Fruit fly (Drosophila melanogaster) whole organism, wandering third instar larva: ENCODE results near the gene CG15891.
A peak's percentile ranks its signal among the peaks of the same experiment; 100 is the strongest.

Experiments
- Abd-B ChIP-seq: fragments of >200 bp; optimal IDR thresholded peaks from 2 replicates; lab custom pipeline; 2017; ENCODE audit warnings: missing biosample characterization, missing genetic modification characterization
- CG32264 ChIP-seq: fragments of 200-800 bp; sonication (Bioruptor generic); optimal IDR thresholded peaks from 2 replicates; lab custom pipeline; 2016; ENCODE audit warnings: missing biosample characterization, missing genetic modification characterization
- CG9705 ChIP-seq: fragments of 200-800 bp; sonication (Bioruptor generic); optimal IDR thresholded peaks from 2 replicates; lab custom pipeline; 2018; ENCODE audit warnings: missing biosample characterization, mild to moderate bottlenecking, missing genetic modification characterization
- CrebA ChIP-seq: fragments of 200-800 bp; sonication (Bioruptor generic); optimal IDR thresholded peaks from 2 replicates; lab custom pipeline; 2016; ENCODE audit warnings: missing biosample characterization, mild to moderate bottlenecking, missing genetic modification characterization, borderline replicate concordance
- Dfd ChIP-seq: fragments of >200 bp; optimal IDR thresholded peaks from 2 replicates; lab custom pipeline; 2017; ENCODE audit warnings: missing biosample characterization, missing genetic modification characterization
- Dif ChIP-seq: fragments of 200-275, 200-300 bp; sonication (Bioruptor generic); optimal IDR thresholded peaks from 2 replicates; lab custom pipeline; 2018; ENCODE audit warnings: missing biosample characterization, missing genetic modification characterization; ENCODE audit not compliant: partially characterized antibody
- GATAd ChIP-seq: sonication (Bioruptor generic); optimal IDR thresholded peaks from 2 replicates; lab custom pipeline; 2016; ENCODE audit warnings: missing biosample characterization, missing genetic modification characterization
- HLH106 ChIP-seq: fragments of 200-800 bp; optimal IDR thresholded peaks from 3 replicates; lab custom pipeline; 2019; ENCODE audit warnings: missing biosample characterization, mild to moderate bottlenecking, missing genetic modification characterization, moderate library complexity
- Hnf4 ChIP-seq: fragments of 200-800 bp; sonication (Bioruptor generic); optimal IDR thresholded peaks from 2 replicates; lab custom pipeline; 2016; ENCODE audit warnings: missing biosample characterization, mild to moderate bottlenecking, missing genetic modification characterization
- Hr78 ChIP-seq: fragments of >200 bp; optimal IDR thresholded peaks from 2 replicates; lab custom pipeline; 2017; ENCODE audit warnings: missing biosample characterization, missing genetic modification characterization
- Hr83 ChIP-seq: fragments of 200-300 bp; sonication (Bioruptor generic); optimal IDR thresholded peaks from 2 replicates; lab custom pipeline; 2016; ENCODE audit warnings: missing biosample characterization, mild to moderate bottlenecking, missing genetic modification characterization, moderate library complexity; ENCODE audit not compliant: poor library complexity, severe bottlenecking
- Jra ChIP-seq: sonication (Bioruptor generic); optimal IDR thresholded peaks from 2 replicates; lab custom pipeline; 2016; ENCODE audit warnings: missing biosample characterization, missing genetic modification characterization
- Mio ChIP-seq: sonication (Bioruptor generic); optimal IDR thresholded peaks from 2 replicates; lab custom pipeline; 2016; ENCODE audit warnings: missing biosample characterization, missing genetic modification characterization
- Myc ChIP-seq: fragments of >200 bp; optimal IDR thresholded peaks from 2 replicates; lab custom pipeline; 2017
- N ChIP-seq: fragments of >200 bp; optimal IDR thresholded peaks from 2 replicates; lab custom pipeline; 2018; ENCODE audit warnings: missing biosample characterization, missing external identifiers, missing genetic modification characterization
- OdsH ChIP-seq: fragments of 200-800 bp; sonication (Bioruptor generic); optimal IDR thresholded peaks from 2 replicates; lab custom pipeline; 2016; ENCODE audit warnings: missing biosample characterization, mild to moderate bottlenecking, missing genetic modification characterization
- Rel ChIP-seq, 2 experiments: fragments of 200-800 bp; sonication (Bioruptor generic) in 1 of 2; optimal IDR thresholded peaks; 2 replicates in 1 of 2; 3 replicates in 1 of 2; lab custom pipeline; 2016 to 2019; ENCODE audit warnings: mild to moderate bottlenecking in 2 of 2, missing biosample characterization in 2 of 2, missing genetic modification characterization in 2 of 2, moderate library complexity in 1 of 2
- Sp1 ChIP-seq: fragments of 200-800 bp; sonication (Bioruptor generic); optimal IDR thresholded peaks from 3 replicates; lab custom pipeline; 2019; ENCODE audit warnings: missing biosample characterization, mild to moderate bottlenecking, missing genetic modification characterization, moderate library complexity
- Vsx2 ChIP-seq: fragments of 200-300, 225-300 bp; sonication (Bioruptor generic); optimal IDR thresholded peaks from 2 replicates; lab custom pipeline; 2018; ENCODE audit warnings: missing biosample characterization, missing genetic modification characterization; ENCODE audit not compliant: partially characterized antibody
- br ChIP-seq: fragments of 200-800 bp; sonication (Bioruptor generic); optimal IDR thresholded peaks from 2 replicates; lab custom pipeline; 2016; ENCODE audit warnings: missing biosample characterization, missing genetic modification characterization
- brk ChIP-seq: fragments of 200-800 bp; sonication (Bioruptor generic); optimal IDR thresholded peaks from 2 replicates; lab custom pipeline; 2016; ENCODE audit warnings: missing biosample characterization, mild to moderate bottlenecking, missing genetic modification characterization
- dl ChIP-seq, 2 experiments: fragments of 175-275, 200-275 bp in 1 of 2; fragments of 200-275 bp in 1 of 2; sonication (Bioruptor generic); optimal IDR thresholded peaks; lab custom pipeline; 2018; ENCODE audit warnings: mild to moderate bottlenecking in 2 of 2, missing biosample characterization in 2 of 2, missing genetic modification characterization in 2 of 2, moderate library complexity in 2 of 2; ENCODE audit not compliant: partially characterized antibody in 2 of 2, insufficient read depth in 1 of 2
- dmrt93B ChIP-seq: fragments of 200-800 bp; sonication (Bioruptor generic); optimal IDR thresholded peaks from 2 replicates; lab custom pipeline; 2018; ENCODE audit warnings: missing biosample characterization, mild to moderate bottlenecking, missing genetic modification characterization
- dsf ChIP-seq: sonication (Bioruptor generic); optimal IDR thresholded peaks from 2 replicates; lab custom pipeline; 2016; ENCODE audit warnings: missing biosample characterization, missing genetic modification characterization, borderline replicate concordance
- ey ChIP-seq: fragments of 200-800 bp; sonication (Bioruptor generic); optimal IDR thresholded peaks from 2 replicates; lab custom pipeline; 2016; ENCODE audit warnings: missing biosample characterization, missing genetic modification characterization
- foxo ChIP-seq, 2 experiments: fragments of 200-800 bp; sonication (Bioruptor generic); optimal IDR thresholded peaks; 2 replicates in 1 of 2; 3 replicates in 1 of 2; lab custom pipeline; 2016 to 2017; ENCODE audit warnings: missing biosample characterization in 2 of 2, missing genetic modification characterization in 2 of 2
- fru ChIP-seq: fragments of 200-800 bp; sonication (Bioruptor generic); optimal IDR thresholded peaks from 3 replicates; lab custom pipeline; 2016; ENCODE audit warnings: missing biosample characterization, mild to moderate bottlenecking, missing genetic modification characterization
- h ChIP-seq: fragments of 200-800 bp; sonication (Bioruptor generic); optimal IDR thresholded peaks from 3 replicates; lab custom pipeline; 2016; ENCODE audit warnings: missing biosample characterization, mild to moderate bottlenecking, missing genetic modification characterization
- jim ChIP-seq: fragments of 175-275, 200-325 bp; sonication (Bioruptor generic); optimal IDR thresholded peaks from 2 replicates; lab custom pipeline; 2016; ENCODE audit warnings: missing biosample characterization, mild to moderate bottlenecking, missing genetic modification characterization
- lola ChIP-seq: fragments of >200 bp; optimal IDR thresholded peaks from 2 replicates; lab custom pipeline; 2017; ENCODE audit warnings: missing biosample characterization, missing genetic modification characterization
- pan ChIP-seq: fragments of >200 bp; optimal IDR thresholded peaks from 2 replicates; lab custom pipeline; 2017
- psq ChIP-seq: fragments of 200-800 bp; sonication (Bioruptor generic); optimal IDR thresholded peaks from 3 replicates; lab custom pipeline; 2017; ENCODE audit warnings: missing biosample characterization, mild to moderate bottlenecking, missing genetic modification characterization, moderate library complexity
- rgr ChIP-seq: fragments of 200-800 bp; sonication (Bioruptor generic); optimal IDR thresholded peaks from 3 replicates; lab custom pipeline; 2016; ENCODE audit warnings: missing biosample characterization, mild to moderate bottlenecking, missing genetic modification characterization
- sage ChIP-seq: fragments of 200-800 bp; sonication (Bioruptor generic); optimal IDR thresholded peaks from 2 replicates; lab custom pipeline; 2016; ENCODE audit warnings: missing biosample characterization, mild to moderate bottlenecking, missing genetic modification characterization
- sv ChIP-seq: fragments of 200-800 bp; sonication (Bioruptor generic); optimal IDR thresholded peaks from 3 replicates; lab custom pipeline; 2016; ENCODE audit warnings: missing biosample characterization, missing genetic modification characterization
- tai ChIP-seq: sonication (Bioruptor generic); optimal IDR thresholded peaks from 2 replicates; lab custom pipeline; 2016; ENCODE audit warnings: missing biosample characterization, missing genetic modification characterization
- usp ChIP-seq: fragments of >200 bp; optimal IDR thresholded peaks from 2 replicates; lab custom pipeline; 2017; ENCODE audit warnings: missing biosample characterization, missing genetic modification characterization
- woc ChIP-seq: sonication (Bioruptor generic); optimal IDR thresholded peaks from 2 replicates; lab custom pipeline; 2016; ENCODE audit warnings: missing biosample characterization, mild to moderate bottlenecking, missing genetic modification characterization

Gene CG15891

dm6 chrX:6267745-6268582 is 27.2 kb downstream of the CG15891 start, which contains the start of gene Spt6:
Spt6 (plus strand) TSS chrX:6267797.
- no peak for TF ChIP-seq Rel (GFP tag; optimal IDR thresholded peaks at IDR 0.05; lab: Kevin White, UChicago)
- peak; percentile 3 for TF ChIP-seq Rel (tag; optimal IDR thresholded peaks at IDR 0.05; lab: Kevin White, UChicago)
- no peak for TF ChIP-seq psq (GFP tag; lab: Kevin White, UChicago)
- no peak for TF ChIP-seq lola (GFP tag; lab: Kevin White, UChicago)
- no peak for TF ChIP-seq h (GFP tag; lab: Kevin White, UChicago)
- TF ChIP-seq, all 38 proteins: peak for 1

DNA sequence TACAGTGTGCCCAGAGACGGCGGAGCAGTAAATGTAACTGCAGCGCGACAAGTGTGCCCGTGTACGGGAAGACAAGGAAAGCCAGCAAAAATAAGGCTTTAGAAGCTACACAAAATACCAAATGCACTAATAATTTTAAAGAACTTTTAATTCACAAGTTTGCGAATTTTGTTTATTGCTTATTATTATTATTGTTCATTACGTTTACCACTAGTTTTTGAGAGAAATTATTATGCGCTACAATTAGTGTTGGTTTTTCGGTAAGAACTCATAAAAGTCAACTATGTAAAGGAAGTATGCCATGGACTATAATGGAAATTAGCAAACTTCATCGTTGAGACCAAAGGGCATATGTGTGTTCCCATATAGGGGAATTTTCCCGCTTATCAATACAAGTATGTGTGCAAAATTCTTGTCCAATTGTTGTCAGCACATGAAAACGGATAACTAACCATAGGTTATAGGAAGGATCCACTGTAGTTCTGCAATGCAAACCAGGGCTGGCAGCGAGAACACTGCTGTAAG is 27.9 kb downstream of the CG15891 start, which contains the start of gene schlank:
Gene schlank, minus strand, starts transcription at position 42 of the 525 bp plus-strand sequence.
- no peak for TF ChIP-seq pan (lab: Kevin White, UChicago)
- no peak for TF ChIP-seq psq (GFP tag; lab: Kevin White, UChicago)
- no peak for TF ChIP-seq Jra (GFP tag; lab: Kevin White, UChicago)
- TF ChIP-seq h (GFP tag; lab: Kevin White, UChicago) = peak; percentile 35
- TF ChIP-seq Mio = no peak
- no peak for TF ChIP-seq sage (GFP tag; lab: Kevin White, UChicago)
- TF ChIP-seq usp (GFP tag; lab: Kevin White, UChicago) = no peak
- TF ChIP-seq CG9705 (GFP tag; lab: Kevin White, UChicago) = peak; percentile 18
- no peak for TF ChIP-seq dmrt93B (GFP tag; lab: Kevin White, UChicago)
- no peak for TF ChIP-seq Vsx2 (GFP tag; lab: Kevin White, UChicago)
- peak; percentile 76 for TF ChIP-seq woc
- TF ChIP-seq brk (GFP tag; lab: Kevin White, UChicago) = no peak
- peak; percentile 13 for TF ChIP-seq rgr (GFP tag; lab: Kevin White, UChicago)
- no peak for TF ChIP-seq dsf
- no peak for TF ChIP-seq Hr78 (GFP tag; lab: Kevin White, UChicago)
- TF ChIP-seq HLH106 (tag; lab: Kevin White, UChicago) = peak; percentile 65
- no peak for TF ChIP-seq GATAd
- peak; percentile 27 for TF ChIP-seq Hnf4 (GFP tag; lab: Kevin White, UChicago)
- no peak for TF ChIP-seq N (GFP tag; lab: Kevin White, UChicago)
- no peak for TF ChIP-seq jim (GFP tag; lab: Kevin White, UChicago)
- no peak for TF ChIP-seq Hr83 (GFP tag; lab: Kevin White, UChicago)
- TF ChIP-seq foxo (GFP tag; optimal IDR thresholded peaks at IDR 0.05; lab: Kevin White, UChicago) = peak in 1 of 2 experiments; percentile 60
- TF ChIP-seq CG32264 (GFP tag; lab: Kevin White, UChicago) = no peak
- no peak for TF ChIP-seq Dfd
- no peak for TF ChIP-seq Dif (GFP tag; lab: Kevin White, UChicago)
- no peak for TF ChIP-seq lola (GFP tag; lab: Kevin White, UChicago)
- no peak for TF ChIP-seq Rel (GFP tag; optimal IDR thresholded peaks at IDR 0.05; lab: Kevin White, UChicago)
- no peak for TF ChIP-seq Rel (tag; optimal IDR thresholded peaks at IDR 0.05; lab: Kevin White, UChicago)
- TF ChIP-seq Abd-B (GFP tag; lab: Kevin White, UChicago) = no peak
- TF ChIP-seq fru (GFP tag; lab: Kevin White, UChicago) = peak; percentile 32
- no peak for TF ChIP-seq CrebA (GFP tag; lab: Kevin White, UChicago)
- TF ChIP-seq sv (GFP tag; lab: Kevin White, UChicago) = peak; percentile 43
- TF ChIP-seq br (GFP tag; lab: Kevin White, UChicago) = peak; percentile 38
- no peak for TF ChIP-seq OdsH
- TF ChIP-seq dl (GFP tag; optimal IDR thresholded peaks at IDR 0.05; lab: Kevin White, UChicago; ENCODE audit: insufficient read depth in 1 of 2, partially characterized antibody in 2 of 2) = no peak
- peak; percentile 54 for TF ChIP-seq ey (GFP tag; lab: Kevin White, UChicago)
- no peak for TF ChIP-seq tai (GFP tag; lab: Kevin White, UChicago)
- peak; percentile 36 for TF ChIP-seq Sp1
- TF ChIP-seq Myc (lab: Kevin White, UChicago) = no peak
- TF ChIP-seq, all 38 proteins: peak for 12
